Fruit fly (Drosophila melanogaster): ENCODE data around the gene cactin.

DNA sequence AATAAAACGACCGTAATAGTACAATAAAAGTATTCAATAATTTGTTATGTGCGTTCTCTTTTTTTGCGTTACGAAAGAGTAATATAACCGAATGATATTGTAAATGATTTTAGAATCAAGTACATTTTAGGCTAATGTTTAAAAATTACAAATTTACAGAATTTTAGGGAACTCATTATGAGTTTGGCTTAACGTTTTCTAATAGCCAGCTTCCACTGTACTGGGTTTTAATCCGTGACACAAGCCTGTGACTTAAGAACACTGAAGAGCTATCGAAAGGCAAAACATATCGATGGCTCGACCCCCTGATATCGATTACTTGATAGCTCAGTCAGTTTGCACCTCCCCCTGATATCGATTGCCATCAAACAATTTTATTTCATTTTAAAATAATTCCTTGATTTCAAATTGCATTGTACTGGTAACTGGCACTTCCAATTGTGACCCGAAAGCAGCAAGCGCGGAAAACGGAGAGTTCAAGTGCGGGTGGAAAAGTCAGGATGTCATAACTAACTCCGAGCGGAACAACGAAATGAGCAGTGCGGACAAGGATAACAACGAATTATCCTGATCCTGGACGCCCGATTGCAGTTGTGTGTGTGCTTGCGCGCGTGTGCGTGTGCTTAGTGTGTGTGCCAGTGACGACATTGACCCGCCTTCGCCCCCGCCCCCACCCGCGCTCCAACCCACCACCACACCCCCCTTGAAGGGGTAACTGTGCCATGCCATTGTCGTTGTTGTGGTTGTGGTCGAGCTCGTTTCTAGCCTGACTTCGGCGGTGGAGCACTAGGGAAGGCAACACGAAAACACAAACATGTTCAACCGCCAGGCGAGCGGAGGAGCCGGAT is 29.6 kb upstream of the cactin start, which contains the start of gene HERC2:
- TF ChIP-seq Dll (optimal IDR thresholded peaks at IDR 0.05) (no peak), EcR (GFP tag; optimal IDR thresholded peaks at IDR 0.05) (no peak), psq (optimal IDR thresholded peaks at IDR 0.05) (no peak)

Data from whole organism.